Worm (Caenorhabditis elegans) whole organism, L2 larva: ENCODE measurements around the gene col-78.

Experiments used
- C34F6.9 ChIP-seq: fragments of 150-350 bp; optimal IDR thresholded peaks from 2 replicates; lab custom pipeline; 2014; ENCODE audit warnings: missing biosample characterization, missing genetic modification characterization
- F13H6.1 ChIP-seq: sonication (generic microtip); optimal IDR thresholded peaks from 2 replicates; lab custom pipeline; 2016; ENCODE audit warnings: missing genetic modification characterization, missing compliant biosample characterization
- R02D3.7 ChIP-seq: fragments of 150-350 bp; optimal IDR thresholded peaks from 2 replicates; lab custom pipeline; 2014; ENCODE audit warnings: missing biosample characterization, missing genetic modification characterization
- Y55F3AM.14 ChIP-seq: fragments of 200-800 bp; sonication (Bioruptor generic); optimal IDR thresholded peaks from 2 replicates; lab custom pipeline; 2018; ENCODE audit warnings: mild to moderate bottlenecking, missing genetic modification characterization, missing compliant biosample characterization
- ZK546.5 ChIP-seq: sonication (generic microtip); optimal IDR thresholded peaks from 2 replicates; lab custom pipeline; 2017; ENCODE audit warnings: missing biosample characterization, missing genetic modification characterization
- alr-1 ChIP-seq: fragments of 150-350 bp; optimal IDR thresholded peaks from 2 replicates; lab custom pipeline; 2014; ENCODE audit warnings: missing biosample characterization, missing genetic modification characterization
- aly-2 ChIP-seq: fragments of 150-350 bp; optimal IDR thresholded peaks from 2 replicates; lab custom pipeline; 2014; ENCODE audit warnings: missing biosample characterization, missing genetic modification characterization
- ama-1 ChIP-seq: fragments of 150-350 bp; optimal IDR thresholded peaks from 2 replicates; lab custom pipeline; 2018; ENCODE audit warnings: inconsistent platforms
- blmp-1 ChIP-seq: sonication (generic microtip); optimal IDR thresholded peaks from 2 replicates; lab custom pipeline; 2017; ENCODE audit warnings: missing genetic modification characterization, mild to moderate bottlenecking, missing compliant biosample characterization, antibody characterized with exemption, moderate library complexity; ENCODE audit not compliant: insufficient read depth
- ceh-16 ChIP-seq: fragments of 150-350 bp; optimal IDR thresholded peaks from 2 replicates; lab custom pipeline; 2014; ENCODE audit warnings: missing biosample characterization, missing genetic modification characterization
- ceh-82 ChIP-seq: fragments of 150-350 bp; optimal IDR thresholded peaks from 2 replicates; lab custom pipeline; 2014; ENCODE audit warnings: missing biosample characterization, missing genetic modification characterization
- crh-2 ChIP-seq: sonication (generic microtip); optimal IDR thresholded peaks from 2 replicates; lab custom pipeline; 2017; ENCODE audit warnings: missing biosample characterization, missing genetic modification characterization
- dmd-4 ChIP-seq: sonication (generic microtip); optimal IDR thresholded peaks from 2 replicates; lab custom pipeline; 2017; ENCODE audit warnings: missing biosample characterization, missing genetic modification characterization
- egl-27 ChIP-seq: sonication (generic microtip); optimal IDR thresholded peaks from 3 replicates; lab custom pipeline; 2017; ENCODE audit warnings: missing biosample characterization, missing genetic modification reagents, missing genetic modification characterization
- elt-1 ChIP-seq: fragments of 150-350 bp; optimal IDR thresholded peaks from 2 replicates; lab custom pipeline; 2014; ENCODE audit warnings: missing biosample characterization, missing genetic modification characterization
- elt-3 ChIP-seq: sonication (generic microtip); optimal IDR thresholded peaks from 2 replicates; lab custom pipeline; 2017; ENCODE audit warnings: missing biosample characterization, missing genetic modification characterization
- fos-1 ChIP-seq: fragments of 150-350 bp; optimal IDR thresholded peaks from 2 replicates; lab custom pipeline; 2014; ENCODE audit warnings: missing biosample characterization, missing genetic modification characterization
- gmeb-1 ChIP-seq: fragments of 150-350 bp; optimal IDR thresholded peaks from 2 replicates; lab custom pipeline; 2014; ENCODE audit warnings: missing biosample characterization, missing genetic modification characterization
- lin-11 ChIP-seq: fragments of 150-350 bp; sonication (generic microtip); optimal IDR thresholded peaks from 2 replicates; lab custom pipeline; 2014; ENCODE audit warnings: missing biosample characterization, missing genetic modification characterization, inconsistent platforms, mixed read lengths
- lin-13 ChIP-seq: fragments of 150-350 bp; optimal IDR thresholded peaks from 2 replicates; lab custom pipeline; 2014; ENCODE audit warnings: missing biosample characterization, missing genetic modification reagents, missing genetic modification characterization
- lin-39 ChIP-seq: fragments of 150-350 bp; optimal IDR thresholded peaks from 2 replicates; lab custom pipeline; 2014; ENCODE audit warnings: missing biosample characterization, missing genetic modification reagents, missing genetic modification characterization
- lsy-2 ChIP-seq, 2 experiments: fragments of 150-350 bp in 1 of 2; sonication (generic microtip) in 1 of 2; optimal IDR thresholded peaks; 2 replicates each; lab custom pipeline; 2014 to 2017; ENCODE audit warnings: missing biosample characterization in 2 of 2, missing genetic modification characterization in 2 of 2
- mab-5 ChIP-seq: fragments of 150-350 bp; optimal IDR thresholded peaks from 2 replicates; lab custom pipeline; 2014; ENCODE audit warnings: missing biosample characterization, missing genetic modification characterization
- mbf-1 ChIP-seq: sonication (generic microtip); optimal IDR thresholded peaks from 2 replicates; lab custom pipeline; 2017; ENCODE audit warnings: missing biosample characterization, missing genetic modification characterization
- mdl-1 ChIP-seq, 2 experiments: fragments of 150-350 bp in 1 of 2; sonication (generic microtip) in 1 of 2; optimal IDR thresholded peaks; 2 replicates each; lab custom pipeline; 2017; ENCODE audit warnings: missing biosample characterization in 2 of 2, missing genetic modification characterization in 2 of 2
- nhr-10 ChIP-seq: sonication (generic microtip); optimal IDR thresholded peaks from 2 replicates; lab custom pipeline; 2017; ENCODE audit warnings: missing biosample characterization, missing genetic modification characterization
- nhr-11 ChIP-seq: fragments of 150-350 bp; optimal IDR thresholded peaks from 2 replicates; lab custom pipeline; 2014; ENCODE audit warnings: missing biosample characterization, missing genetic modification characterization
- nhr-12 ChIP-seq: fragments of 150-350 bp; optimal IDR thresholded peaks from 2 replicates; lab custom pipeline; 2014; ENCODE audit warnings: missing biosample characterization, missing genetic modification characterization
- nhr-129 ChIP-seq: fragments of 150-350 bp; optimal IDR thresholded peaks from 2 replicates; lab custom pipeline; 2014; ENCODE audit warnings: missing biosample characterization, missing genetic modification characterization
- nhr-21 ChIP-seq: fragments of 150-350 bp; optimal IDR thresholded peaks from 2 replicates; lab custom pipeline; 2014; ENCODE audit warnings: missing biosample characterization, missing genetic modification characterization
- nhr-23 ChIP-seq: fragments of 150-350 bp; optimal IDR thresholded peaks from 2 replicates; lab custom pipeline; 2014; ENCODE audit warnings: missing biosample characterization, missing genetic modification reagents, missing genetic modification characterization
- nhr-237 ChIP-seq: fragments of 150-350 bp; optimal IDR thresholded peaks from 2 replicates; lab custom pipeline; 2014; ENCODE audit warnings: missing biosample characterization, missing genetic modification characterization
- nhr-25 ChIP-seq: fragments of 150-350 bp; sonication (generic microtip); optimal IDR thresholded peaks from 3 replicates; lab custom pipeline; 2014; ENCODE audit warnings: missing biosample characterization, missing genetic modification characterization
- nhr-6 ChIP-seq: fragments of 150-350 bp; optimal IDR thresholded peaks from 2 replicates; lab custom pipeline; 2014; ENCODE audit warnings: missing biosample characterization, missing genetic modification characterization
- nhr-77 ChIP-seq: fragments of 150-350 bp; optimal IDR thresholded peaks from 2 replicates; lab custom pipeline; 2014; ENCODE audit warnings: missing biosample characterization, missing genetic modification characterization
- peb-1 ChIP-seq: fragments of 150-350 bp; optimal IDR thresholded peaks from 2 replicates; lab custom pipeline; 2014; ENCODE audit warnings: missing biosample characterization, missing genetic modification characterization
- sem-4 ChIP-seq: fragments of 150-350 bp; optimal IDR thresholded peaks from 2 replicates; lab custom pipeline; 2014; ENCODE audit warnings: missing biosample characterization, missing genetic modification reagents, missing genetic modification characterization
- skn-1 ChIP-seq: sonication (generic microtip); optimal IDR thresholded peaks from 2 replicates; lab custom pipeline; 2017; ENCODE audit warnings: missing biosample characterization, missing genetic modification characterization
- sma-3 ChIP-seq: sonication (generic microtip); optimal IDR thresholded peaks from 2 replicates; lab custom pipeline; 2016; ENCODE audit warnings: missing genetic modification reagents, missing genetic modification characterization, missing compliant biosample characterization
- sma-9 ChIP-seq, 2 experiments: fragments of 150-350 bp in 1 of 2; sonication (generic microtip) in 1 of 2; optimal IDR thresholded peaks; 2 replicates each; lab custom pipeline; 2014 to 2016; ENCODE audit warnings: missing genetic modification characterization in 2 of 2, mild to moderate bottlenecking in 1 of 2, missing biosample characterization in 1 of 2, missing compliant biosample characterization in 1 of 2, missing genetic modification reagents in 1 of 2, moderate library complexity in 1 of 2
- snpc-4 ChIP-seq: fragments of 150-350 bp; optimal IDR thresholded peaks from 2 replicates; lab custom pipeline; 2014; ENCODE audit warnings: missing biosample characterization, missing genetic modification characterization
- unc-39 ChIP-seq: fragments of 150-350 bp; optimal IDR thresholded peaks from 2 replicates; lab custom pipeline; 2014; ENCODE audit warnings: missing biosample characterization, missing genetic modification characterization
- unc-55 ChIP-seq: fragments of 150-350 bp; sonication (generic microtip); optimal IDR thresholded peaks from 3 replicates; lab custom pipeline; 2014; ENCODE audit warnings: missing biosample characterization, missing genetic modification reagents, missing genetic modification characterization
- unc-62 ChIP-seq: fragments of 150-350 bp; optimal IDR thresholded peaks from 2 replicates; lab custom pipeline; 2014; ENCODE audit warnings: missing biosample characterization, missing genetic modification reagents, missing genetic modification characterization
- zag-1 ChIP-seq: fragments of 150-350 bp; optimal IDR thresholded peaks from 2 replicates; lab custom pipeline; 2014; ENCODE audit warnings: missing biosample characterization, missing genetic modification characterization
- ztf-1 ChIP-seq: fragments of 200-800 bp; sonication (Bioruptor generic); conservative IDR thresholded peaks from 2 replicates; pipeline ENCODE4 v1.3.6; 2022; ENCODE audit warnings: missing genetic modification characterization, missing compliant biosample characterization
- ztf-11 ChIP-seq: sonication (generic microtip); optimal IDR thresholded peaks from 2 replicates; lab custom pipeline; 2017; ENCODE audit warnings: missing biosample characterization, missing genetic modification characterization
- ztf-4 ChIP-seq: fragments of 150-350 bp; optimal IDR thresholded peaks from 2 replicates; lab custom pipeline; 2014; ENCODE audit warnings: missing biosample characterization, missing genetic modification characterization

Gene col-78

ce11 chrII:9111471-9112016, 40.8 kb upstream of the col-78 start:
- TF ChIP-seq fos-1 (tag; lab: Kevin White, UChicago) (peak; percentile 94), unc-55 (GFP tag; lab: Kevin White, UChicago) (no peak), crh-2 (tag; lab: Kevin White, UChicago) (peak; percentile 14), nhr-25 (no peak)
- TF ChIP-seq, all 48 proteins: peak for 2

ce11 chrII:9112851-9113250, 39.5 kb upstream of the col-78 start, which contains the start of gene jun-1:
Gene jun-1, plus strand, starts transcription at chrII:9113157.
- TF ChIP-seq nhr-77, result peak; percentile 6
- TF ChIP-seq nhr-23 (tag; lab: Kevin White, UChicago), result no peak
- TF ChIP-seq ztf-1, result no peak
- peak; percentile 94 for TF ChIP-seq nhr-25
- peak; percentile 73 for TF ChIP-seq gmeb-1 (tag; lab: Kevin White, UChicago)
- peak; percentile 94 for TF ChIP-seq sma-3 (GFP tag; lab: Kevin White, UChicago)
- TF ChIP-seq F13H6.1 (tag; lab: Kevin White, UChicago), result peak; percentile 91
- peak; percentile 80 for TF ChIP-seq nhr-6
- peak; percentile 91 for TF ChIP-seq unc-55 (GFP tag; lab: Kevin White, UChicago)
- no peak for TF ChIP-seq ama-1 (lab: Kevin White, UChicago)
- peak; percentile 22 to 70 for TF ChIP-seq mdl-1 (tag; optimal IDR thresholded peaks at IDR 0.05; lab: Kevin White, UChicago)
- TF ChIP-seq skn-1 (tag; lab: Kevin White, UChicago), result no peak
- TF ChIP-seq lin-13 (GFP tag; lab: Kevin White, UChicago), result peak; percentile 73
- no peak for TF ChIP-seq nhr-10 (tag; lab: Kevin White, UChicago)
- TF ChIP-seq mbf-1 (tag; lab: Kevin White, UChicago), result no peak
- no peak for TF ChIP-seq unc-39 (tag; lab: Kevin White, UChicago)
- peak; percentile 88 for TF ChIP-seq crh-2 (tag; lab: Kevin White, UChicago)
- peak; percentile 51 for TF ChIP-seq ceh-16 (tag; lab: Kevin White, UChicago)
- TF ChIP-seq lsy-2 (tag; optimal IDR thresholded peaks at IDR 0.05; lab: Kevin White, UChicago), result peak; percentile 68 to 91
- TF ChIP-seq elt-3 (tag; lab: Kevin White, UChicago), result no peak
- peak; percentile 12 for TF ChIP-seq mab-5 (tag; lab: Kevin White, UChicago)
- peak; percentile 13 for TF ChIP-seq zag-1 (tag; lab: Kevin White, UChicago)
- no peak for TF ChIP-seq ztf-11 (tag; lab: Kevin White, UChicago)
- TF ChIP-seq peb-1, result no peak
- TF ChIP-seq aly-2, result no peak
- peak; percentile 11 for TF ChIP-seq unc-62
- TF ChIP-seq elt-1 (tag; lab: Kevin White, UChicago), result no peak
- peak; percentile 98 for TF ChIP-seq C34F6.9 (tag; lab: Kevin White, UChicago)
- no peak for TF ChIP-seq ZK546.5 (tag; lab: Kevin White, UChicago)
- peak; percentile 88 for TF ChIP-seq sem-4 (tag; lab: Kevin White, UChicago)
- peak; percentile 67 for TF ChIP-seq blmp-1 (tag; lab: Kevin White, UChicago)
- TF ChIP-seq lin-39 (tag; lab: Kevin White, UChicago), result no peak
- TF ChIP-seq nhr-12 (tag; lab: Kevin White, UChicago), result no peak
- TF ChIP-seq R02D3.7, result no peak
- TF ChIP-seq sma-9 (GFP tag; optimal IDR thresholded peaks at IDR 0.05; lab: Kevin White, UChicago), result peak; percentile 84
- no peak for TF ChIP-seq sma-9 (tag; optimal IDR thresholded peaks at IDR 0.05; lab: Kevin White, UChicago)
- TF ChIP-seq lin-11, result no peak
- TF ChIP-seq snpc-4 (tag; lab: Kevin White, UChicago), result peak; percentile 43
- no peak for TF ChIP-seq alr-1
- TF ChIP-seq ztf-4 (tag; lab: Kevin White, UChicago), result peak; percentile 94
- no peak for TF ChIP-seq nhr-11 (tag; lab: Kevin White, UChicago)
- TF ChIP-seq ceh-82 (tag; lab: Kevin White, UChicago), result peak; percentile 18
- TF ChIP-seq fos-1 (tag; lab: Kevin White, UChicago), result peak; percentile 100
- TF ChIP-seq nhr-21 (tag; lab: Kevin White, UChicago), result peak; percentile 93
- TF ChIP-seq nhr-237, result peak; percentile 51
- peak; percentile 36 for TF ChIP-seq Y55F3AM.14 (GFP tag; lab: Kevin White, UChicago)
- peak; percentile 93 for TF ChIP-seq nhr-129
- peak; percentile 90 for TF ChIP-seq egl-27 (tag; lab: Kevin White, UChicago)
- TF ChIP-seq dmd-4 (tag; lab: Kevin White, UChicago), result no peak
- TF ChIP-seq, all 48 proteins: peak for 28
